Worm (Caenorhabditis elegans): ENCODE data around the gene R02F2.10.

R02F2.10 gene

ce11 chrIII:5479493-5480167, 1.5 kb downstream of the R02F2.10 start:
- no peak for TF ChIP-seq unc-62 (GFP tag; optimal IDR thresholded peaks at IDR 0.05)

ce11 chrIII:5483738-5484315, 5.7 kb downstream of the R02F2.10 start, which contains the start of the genes R02F2.7 and R02F2.4:
R02F2.7 (minus strand) TSS chrIII:5483773.
R02F2.4 (plus strand) TSS chrIII:5484289.
- no peak for TF ChIP-seq unc-62 (GFP tag; optimal IDR thresholded peaks at IDR 0.05)

ce11 chrIII:5486345-5486744, 8.2 kb downstream of the R02F2.10 start:
- no peak for TF ChIP-seq unc-62 (GFP tag; optimal IDR thresholded peaks at IDR 0.05)

ce11 chrIII:5487087-5487603, 9.0 kb downstream of the R02F2.10 start, which contains the start of gene osg-1:
osg-1 (plus strand) TSS chrIII:5487553.
- TF ChIP-seq unc-62 (GFP tag; optimal IDR thresholded peaks at IDR 0.05): no peak

- TF ChIP-seq unc-62 (GFP tag; optimal IDR thresholded peaks at IDR 0.05): no peak
Measured at ce11 chrIII:5495168-5495567, 17.1 kb downstream of the R02F2.10 start, which contains the start of gene R02F2.8. R02F2.8 (minus strand) TSS chrIII:5495268.

ce11 chrIII:5498973-5499372, 20.9 kb downstream of the R02F2.10 start, which contains the start of gene R02F2.9:
R02F2.9 (plus strand) TSS chrIII:5499190.
- TF ChIP-seq unc-62 (GFP tag; optimal IDR thresholded peaks at IDR 0.05): no peak

ce11 chrIII:5499942-5500341, 21.8 kb downstream of the R02F2.10 start:
- no peak for TF ChIP-seq unc-62 (GFP tag; optimal IDR thresholded peaks at IDR 0.05)

ce11 chrIII:5500732-5501131, 22.6 kb downstream of the R02F2.10 start:
- no peak for TF ChIP-seq unc-62 (GFP tag; optimal IDR thresholded peaks at IDR 0.05)

ce11 chrIII:5501358-5502287, 23.5 kb downstream of the R02F2.10 start, which contains the start of gene R02F2.1:
R02F2.1 (plus strand) TSS chrIII:5501885.
- no peak for TF ChIP-seq unc-62 (GFP tag; optimal IDR thresholded peaks at IDR 0.05)

ce11 chrIII:5502915-5503575, 24.9 kb downstream of the R02F2.10 start:
- TF ChIP-seq unc-62 (GFP tag; optimal IDR thresholded peaks at IDR 0.05): no peak

ce11 chrIII:5503669-5504068, 25.6 kb downstream of the R02F2.10 start:
- TF ChIP-seq unc-62 (GFP tag; optimal IDR thresholded peaks at IDR 0.05): no peak

- no peak for TF ChIP-seq unc-62 (GFP tag; optimal IDR thresholded peaks at IDR 0.05)
Measured at ce11 chrIII:5504164-5504563, 26.1 kb downstream of the R02F2.10 start.

ce11 chrIII:5504725-5505473, 26.8 kb downstream of the R02F2.10 start:
- TF ChIP-seq unc-62 (GFP tag; optimal IDR thresholded peaks at IDR 0.05): no peak

ce11 chrIII:5505474-5506022, 27.4 kb downstream of the R02F2.10 start:
- TF ChIP-seq unc-62 (GFP tag; optimal IDR thresholded peaks at IDR 0.05): no peak

All from whole organism, dauer.